Worm (Caenorhabditis elegans): Measurements from ENCODE around the gene mml-1.

Gene mml-1

DNA sequence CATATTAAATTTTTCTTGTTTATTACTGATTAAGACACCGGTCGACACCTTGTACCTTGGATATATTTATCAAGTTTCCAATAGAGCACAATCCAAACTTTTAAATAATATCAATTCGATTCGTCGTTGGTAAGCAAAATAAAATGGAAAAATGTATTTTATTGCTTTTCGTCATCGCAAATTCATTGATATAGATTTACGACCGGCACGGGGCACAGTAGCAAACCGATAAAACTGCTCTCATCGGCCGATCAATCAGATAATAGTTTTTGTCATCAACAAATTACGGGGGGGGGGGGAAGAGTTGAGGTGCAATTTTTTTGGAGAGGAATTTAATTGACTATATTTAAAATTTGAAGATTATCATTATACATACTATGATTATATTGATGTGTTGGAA is 51.2 kb downstream of the mml-1 start:
- TF ChIP-seq unc-62 (GFP tag; optimal IDR thresholded peaks at IDR 0.05): no peak

DNA sequence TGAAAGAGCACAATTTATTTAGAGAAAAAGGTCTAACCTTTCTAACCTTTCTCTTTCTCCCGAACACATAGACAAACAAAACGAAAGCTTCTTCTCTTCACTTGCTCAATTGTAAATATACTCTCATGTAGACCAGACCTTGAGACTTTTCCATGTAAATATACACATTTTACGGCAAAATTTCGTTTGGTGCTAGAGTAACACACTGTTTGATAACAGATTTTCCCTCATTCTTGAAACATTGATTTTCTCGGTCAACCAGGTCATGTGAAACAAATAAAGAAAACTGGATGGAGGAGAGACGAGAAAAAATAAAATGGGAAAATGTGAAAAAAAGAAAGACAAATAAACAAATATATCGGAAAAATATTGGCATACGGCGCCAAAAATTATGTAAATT is 52.5 kb downstream of the mml-1 start:
- TF ChIP-seq unc-62 (GFP tag; optimal IDR thresholded peaks at IDR 0.05): no peak
